Worm (Caenorhabditis elegans): Measurements from ENCODE around the gene clec-231.

- TF ChIP-seq ces-1 (GFP tag; optimal IDR thresholded peaks at IDR 0.05), result no peak
- no peak for TF ChIP-seq mep-1 (tag; optimal IDR thresholded peaks at IDR 0.05)
- no peak for TF ChIP-seq unc-130 (tag; optimal IDR thresholded peaks at IDR 0.05)
- no peak for TF ChIP-seq ztf-11 (tag; optimal IDR thresholded peaks at IDR 0.05)
Observed at ce11 chrV:15399691-15400377, 49.3 kb upstream of the clec-231 start, which contains the start of the genes T06E6.15 and sri-7.
